Worm (Caenorhabditis elegans) whole organism, L4/young adult: ENCODE data around the gene tag-244.

Experiments used
- W03F9.2 ChIP-seq: fragments of 150-350 bp; optimal IDR thresholded peaks from 2 replicates; lab custom pipeline; 2014; ENCODE audit warnings: missing biosample characterization, missing genetic modification characterization
- dao-5 ChIP-seq: sonication (generic microtip); optimal IDR thresholded peaks from 2 replicates; lab custom pipeline; 2016; ENCODE audit warnings: missing genotype, missing genetic modification characterization, moderate library complexity, missing compliant biosample characterization
- him-1 ChIP-seq: sonication (generic microtip); optimal IDR thresholded peaks from 2 replicates; lab custom pipeline; 2016; ENCODE audit warnings: missing genotype, missing genetic modification reagents, missing genetic modification characterization, missing compliant biosample characterization

tag-244 gene

ce11 chrIV:1553195-1553918 is 2.7 kb downstream of the tag-244 start, which contains the start of gene C34H4.2:
TSS of gene C34H4.2 (plus strand) at chrIV:1553752.
- TF ChIP-seq him-1 (tag; lab: Kevin White, UChicago) (no peak), dao-5 (no peak), W03F9.2 (no peak)

- TF ChIP-seq dao-5 (no peak), him-1 (tag; lab: Kevin White, UChicago) (no peak), W03F9.2 (no peak)
These were observed 4.5 kb downstream of the tag-244 start, which contains the start of gene C34H4.1 for ce11 chrIV:1555021-1555720. TSS of gene C34H4.1 (plus strand) at chrIV:1555579.

ce11 chrIV:1559931-1560330 is 9.3 kb downstream of the tag-244 start, which contains the start of gene Y41D4B.17:
TSS of gene Y41D4B.17 (plus strand) at chrIV:1560104.
- TF ChIP-seq W03F9.2 (no peak), him-1 (tag; lab: Kevin White, UChicago) (no peak), dao-5 (no peak)

ce11 chrIV:1561884-1562283 is 11.2 kb downstream of the tag-244 start, which contains the start of gene hpo-6:
TSS of gene hpo-6 (plus strand) at chrIV:1562184.
- TF ChIP-seq W03F9.2 (no peak), him-1 (tag; lab: Kevin White, UChicago) (no peak), dao-5 (no peak)

- TF ChIP-seq dao-5 (no peak), him-1 (tag; lab: Kevin White, UChicago) (no peak), W03F9.2 (no peak)
These were observed 12.9 kb downstream of the tag-244 start, which contains the start of gene Y41D4B.15 for ce11 chrIV:1563476-1564131. TSS of gene Y41D4B.15 (plus strand) at chrIV:1564081.

- no peak for TF ChIP-seq him-1 (tag; lab: Kevin White, UChicago)
- no peak for TF ChIP-seq dao-5
- TF ChIP-seq W03F9.2, result no peak
These were observed 15.0 kb downstream of the tag-244 start for ce11 chrIV:1565725-1566124.

- no peak for TF ChIP-seq him-1 (tag; lab: Kevin White, UChicago)
These were observed 16.9 kb downstream of the tag-244 start for ce11 chrIV:1567577-1567976.

- no peak for TF ChIP-seq W03F9.2
- no peak for TF ChIP-seq him-1 (tag; lab: Kevin White, UChicago)
- no peak for TF ChIP-seq dao-5
These were observed 26.1 kb downstream of the tag-244 start, which contains the start of gene Y41D4B.14 for ce11 chrIV:1576731-1577130. TSS of gene Y41D4B.14 (plus strand) at chrIV:1577031.

- no peak for TF ChIP-seq dao-5
- peak; percentile 88 for TF ChIP-seq W03F9.2
These were observed 45.1 kb downstream of the tag-244 start, which contains the start of gene npp-8 for ce11 chrIV:1595802-1596201. TSS of gene npp-8 (minus strand) at chrIV:1595824.

ce11 chrIV:1597018-1597417 is 46.3 kb downstream of the tag-244 start, which contains the start of gene ced-2:
TSS of gene ced-2 (plus strand) at chrIV:1597318.
- no peak for TF ChIP-seq dao-5
- TF ChIP-seq him-1 (tag; lab: Kevin White, UChicago), result no peak
- TF ChIP-seq W03F9.2, result no peak

- TF ChIP-seq dao-5 (no peak), W03F9.2 (no peak), him-1 (tag; lab: Kevin White, UChicago) (no peak)
These were observed 50.1 kb downstream of the tag-244 start for ce11 chrIV:1600784-1601183.

ce11 chrIV:1601357-1601756 is 50.7 kb downstream of the tag-244 start, which contains the start of gene set-23:
TSS of gene set-23 (plus strand) at chrIV:1601657.
- TF ChIP-seq him-1 (tag; lab: Kevin White, UChicago) (no peak), dao-5 (no peak), W03F9.2 (no peak)
